Fruit fly (Drosophila melanogaster) whole organism, embryonic: ENCODE measurements around the gene CG17666.

ENCODE experiments used
- Antp ChIP-seq: fragments of 200-800 bp; sonication (Bioruptor generic); optimal IDR thresholded peaks from 3 replicates; lab custom pipeline; 2016; ENCODE audit warnings: missing biosample characterization, missing genetic modification characterization
- Awh ChIP-seq: fragments of 200-800 bp; sonication (Bioruptor generic); IDR thresholded peaks from 2 replicates; pipeline ENCODE4, ENCODE4 v1.3.6; 2022; ENCODE audit warnings: missing biosample characterization, missing genetic modification characterization
- C15 ChIP-seq: fragments of 200-800 bp; sonication (Bioruptor generic); IDR thresholded peaks from 3 replicates; pipeline ENCODE4 v1.3.6; 2022; ENCODE audit warnings: missing biosample characterization, missing genetic modification characterization
- CG10147 ChIP-seq: fragments of 200-800 bp; sonication (Bioruptor generic); optimal IDR thresholded peaks from 2 replicates; lab custom pipeline; 2019; ENCODE audit warnings: missing biosample characterization, mild to moderate bottlenecking, missing genetic modification characterization, moderate library complexity
- CG10959 ChIP-seq: fragments of 200-800 bp; sonication (Bioruptor generic); IDR thresholded peaks from 2 replicates; pipeline ENCODE4 v1.3.6; 2022; ENCODE audit warnings: missing biosample characterization, missing genetic modification characterization
- CG12236 ChIP-seq: fragments of 200-800 bp; sonication (Bioruptor generic); optimal IDR thresholded peaks from 2 replicates; lab custom pipeline; 2016; ENCODE audit warnings: missing biosample characterization, missing genetic modification characterization
- CG13775 ChIP-seq: fragments of 200-800 bp; sonication (Bioruptor generic); optimal IDR thresholded peaks from 3 replicates; lab custom pipeline; 2017; ENCODE audit warnings: missing biosample characterization, mild to moderate bottlenecking, missing genetic modification characterization
- CG14710 ChIP-seq: fragments of 200-800 bp; sonication (Bioruptor generic); optimal IDR thresholded peaks from 3 replicates; lab custom pipeline; 2019; ENCODE audit warnings: missing biosample characterization, mild to moderate bottlenecking, missing genetic modification characterization, moderate library complexity
- CG15073 ChIP-seq: fragments of 200-800 bp; sonication (Bioruptor generic); optimal IDR thresholded peaks from 2 replicates; lab custom pipeline; 2016; ENCODE audit warnings: missing biosample characterization, missing genetic modification characterization
- CG17328 ChIP-seq: fragments of 200-800 bp; sonication (Bioruptor generic); IDR thresholded peaks from 2 replicates; pipeline ENCODE4 v1.3.6; 2022; ENCODE audit warnings: missing biosample characterization, missing genetic modification characterization
- CG17385 ChIP-seq: fragments of 200-800 bp; sonication (Bioruptor generic); optimal IDR thresholded peaks from 3 replicates; lab custom pipeline; 2018; ENCODE audit warnings: missing biosample characterization, mild to moderate bottlenecking, missing genetic modification characterization
- CG2889 ChIP-seq: fragments of 200-800 bp; sonication (Bioruptor generic); IDR thresholded peaks from 3 replicates; pipeline ENCODE4 v1.3.6; 2022; ENCODE audit warnings: missing biosample characterization, missing genetic modification characterization
- CG32532 ChIP-seq: fragments of 200-800 bp; sonication (Bioruptor generic); IDR thresholded peaks from 2 replicates; pipeline ENCODE4 v1.3.6; 2022; ENCODE audit warnings: missing biosample characterization, missing genetic modification characterization
- CG6272 ChIP-seq: fragments of 200-800 bp; sonication (Bioruptor generic); IDR thresholded peaks from 2 replicates; pipeline ENCODE4 v1.3.6; 2022; ENCODE audit warnings: missing biosample characterization, missing genetic modification characterization
- CG6654 ChIP-seq: fragments of 200-800 bp; sonication (Bioruptor generic); optimal IDR thresholded peaks from 2 replicates; lab custom pipeline; 2017; ENCODE audit warnings: missing biosample characterization, mild to moderate bottlenecking, missing genetic modification characterization
- CG6791 ChIP-seq: fragments of 200-800 bp; sonication (Bioruptor generic); IDR thresholded peaks from 3 replicates; pipeline ENCODE4 v1.3.6; 2022; ENCODE audit warnings: missing biosample characterization, missing genetic modification characterization; ENCODE audit not compliant: partially characterized antibody
- CG6854 ChIP-seq: fragments of 200-800 bp; sonication (Bioruptor generic); optimal IDR thresholded peaks from 3 replicates; lab custom pipeline; 2017; ENCODE audit warnings: missing biosample characterization, mild to moderate bottlenecking, missing genetic modification characterization
- Dp ChIP-seq: fragments of 200-800 bp; sonication (Bioruptor generic); optimal IDR thresholded peaks from 2 replicates; lab custom pipeline; 2018; ENCODE audit warnings: missing biosample characterization, mild to moderate bottlenecking, missing genetic modification characterization, moderate library complexity
- Ets65A ChIP-seq: fragments of 200-800 bp; sonication (Bioruptor generic); peaks from one replicate; lab custom pipeline; 2016; ENCODE audit warnings: missing biosample characterization, missing genetic modification characterization
- HLHmδ ChIP-seq: fragments of 200-800 bp; sonication (Bioruptor generic); optimal IDR thresholded peaks from 2 replicates; lab custom pipeline; 2018; ENCODE audit warnings: missing biosample characterization, mild to moderate bottlenecking, missing genetic modification characterization, moderate library complexity
- Hmr ChIP-seq: fragments of 200-800 bp; sonication (Bioruptor generic); optimal IDR thresholded peaks from 3 replicates; lab custom pipeline; 2017; ENCODE audit warnings: mild to moderate bottlenecking, missing biosample characterization, missing genetic modification reagents, missing genetic modification characterization
- Hmx ChIP-seq: fragments of 200-800 bp; sonication (Bioruptor generic); optimal IDR thresholded peaks from 2 replicates; lab custom pipeline; 2016; ENCODE audit warnings: missing biosample characterization, missing genetic modification characterization
- Hr3 ChIP-seq: fragments of 200-800 bp; sonication (Bioruptor generic); optimal IDR thresholded peaks from 3 replicates; lab custom pipeline; 2016; ENCODE audit warnings: missing biosample characterization, missing genetic modification characterization
- Ptx1 ChIP-seq: fragments of 200-800 bp; sonication (Bioruptor generic); IDR thresholded peaks from 2 replicates; pipeline ENCODE4 v1.3.6; 2022; ENCODE audit warnings: missing biosample characterization, missing genetic modification characterization
- Six4 ChIP-seq: fragments of 200-800 bp; sonication (Bioruptor generic); optimal IDR thresholded peaks from 2 replicates; lab custom pipeline; 2016; ENCODE audit warnings: missing biosample characterization, missing genetic modification characterization
- bbx ChIP-seq: fragments of 200-800 bp; sonication (Bioruptor generic); IDR thresholded peaks from 2 replicates; pipeline ENCODE4 v1.3.6; 2022; ENCODE audit warnings: missing biosample characterization, missing genetic modification characterization; ENCODE audit not compliant: partially characterized antibody
- bcd ChIP-seq: fragments of 200-800 bp; sonication (Bioruptor generic); optimal IDR thresholded peaks from 2 replicates; lab custom pipeline; 2017; ENCODE audit warnings: missing biosample characterization, mild to moderate bottlenecking, missing genetic modification characterization
- cad ChIP-seq: fragments of >200 bp; optimal IDR thresholded peaks from 2 replicates; lab custom pipeline; 2017; ENCODE audit warnings: missing biosample characterization, missing genetic modification characterization
- dm ChIP-seq: fragments of 200-800 bp; sonication (Bioruptor generic); optimal IDR thresholded peaks from 3 replicates; lab custom pipeline; 2016; ENCODE audit warnings: missing biosample characterization, missing genetic modification characterization
- dmrt11E ChIP-seq: fragments of 200-800 bp; sonication (Bioruptor generic); optimal IDR thresholded peaks from 3 replicates; lab custom pipeline; 2018; ENCODE audit warnings: missing biosample characterization, mild to moderate bottlenecking, missing genetic modification characterization, moderate library complexity
- dpn ChIP-seq, 2 experiments: fragments of 200-800 bp; sonication (Bioruptor generic); optimal IDR thresholded peaks; 3 replicates each; lab custom pipeline; 2016; ENCODE audit warnings: missing biosample characterization in 2 of 2, missing genetic modification characterization in 2 of 2
- eve ChIP-seq, 2 experiments: fragments of >200 bp; optimal IDR thresholded peaks; 2 replicates each; lab custom pipeline; 2017; ENCODE audit warnings: missing biosample characterization in 2 of 2, missing genetic modification characterization in 2 of 2
- fd96Cb ChIP-seq: fragments of 200-800 bp; sonication (Bioruptor generic); optimal IDR thresholded peaks from 2 replicates; lab custom pipeline; 2018; ENCODE audit warnings: missing biosample characterization, mild to moderate bottlenecking, missing genetic modification characterization, moderate library complexity
- fu2 ChIP-seq: fragments of 200-800 bp; sonication (Bioruptor generic); optimal IDR thresholded peaks from 2 replicates; lab custom pipeline; 2016; ENCODE audit warnings: missing biosample characterization, missing genetic modification characterization
- gcm ChIP-seq: fragments of 200-800 bp; sonication (Bioruptor generic); optimal IDR thresholded peaks from 2 replicates; lab custom pipeline; 2019; ENCODE audit warnings: missing biosample characterization, mild to moderate bottlenecking, missing genetic modification characterization, moderate library complexity
- inv ChIP-seq: fragments of 200-800 bp; sonication (Bioruptor generic); IDR thresholded peaks from 2 replicates; pipeline ENCODE4 v1.3.6; 2022; ENCODE audit warnings: missing biosample characterization, missing genetic modification characterization; ENCODE audit not compliant: partially characterized antibody
- mirr ChIP-seq: fragments of 200-800 bp; sonication (Bioruptor generic); optimal IDR thresholded peaks from 3 replicates; lab custom pipeline; 2018; ENCODE audit warnings: missing biosample characterization, mild to moderate bottlenecking, missing genetic modification characterization
- nmo ChIP-seq: fragments of 200-800 bp; sonication (Bioruptor generic); optimal IDR thresholded peaks from 2 replicates; lab custom pipeline; 2018; ENCODE audit warnings: missing biosample characterization, mild to moderate bottlenecking, missing genetic modification characterization, moderate library complexity
- odd ChIP-seq: fragments of 200-800 bp; sonication (Bioruptor generic); optimal IDR thresholded peaks from 2 replicates; lab custom pipeline; 2017; ENCODE audit warnings: missing biosample characterization, mild to moderate bottlenecking, missing genetic modification characterization
- p53 ChIP-seq: fragments of 200-800 bp; sonication (Bioruptor generic); optimal IDR thresholded peaks from 2 replicates; lab custom pipeline; 2016; ENCODE audit warnings: missing biosample characterization, missing genetic modification characterization
- pfk ChIP-seq: fragments of 200-800 bp; sonication (Bioruptor generic); optimal IDR thresholded peaks from 2 replicates; lab custom pipeline; 2018; ENCODE audit warnings: missing biosample characterization, mild to moderate bottlenecking, missing genetic modification characterization, moderate library complexity
- prd ChIP-seq, 3 experiments: fragments of >200 bp in 2 of 3; fragments of 200-800 bp in 1 of 3; sonication (Bioruptor generic) in 1 of 3; optimal IDR thresholded peaks in 2 of 3; IDR thresholded peaks in 1 of 3; 2 replicates in 2 of 3; 3 replicates in 1 of 3; pipeline versions ENCODE4 v1.3.6 to Lab custom; 2017 to 2022; ENCODE audit warnings: missing biosample characterization in 1 of 3, missing genetic modification characterization in 1 of 3
- pzg ChIP-seq: fragments of 200-800 bp; sonication (Bioruptor generic); optimal IDR thresholded peaks from 3 replicates; lab custom pipeline; 2018; ENCODE audit warnings: missing biosample characterization, mild to moderate bottlenecking, missing genetic modification characterization, moderate library complexity
- sd ChIP-seq: fragments of 200-800 bp; sonication (Bioruptor generic); optimal IDR thresholded peaks from 3 replicates; lab custom pipeline; 2018; ENCODE audit warnings: missing biosample characterization, mild to moderate bottlenecking, missing genetic modification characterization, moderate library complexity
- sens ChIP-seq: fragments of 200-800 bp; sonication (Bioruptor generic); peaks from one replicate; lab custom pipeline; 2016; ENCODE audit warnings: missing biosample characterization, missing genetic modification characterization
- shn ChIP-seq: fragments of 200-800 bp; sonication (Bioruptor generic); optimal IDR thresholded peaks from 3 replicates; lab custom pipeline; 2016; ENCODE audit warnings: missing biosample characterization, missing genetic modification characterization
- slp2 ChIP-seq: fragments of 200-800 bp; sonication (Bioruptor generic); optimal IDR thresholded peaks from 2 replicates; lab custom pipeline; 2016; ENCODE audit warnings: missing biosample characterization, missing genetic modification characterization
- tgo ChIP-seq: fragments of 200-800 bp; sonication (Bioruptor generic); IDR thresholded peaks from 3 replicates; pipeline ENCODE4 v1.3.6; 2022; ENCODE audit warnings: missing biosample characterization, missing genetic modification characterization
- tio ChIP-seq: fragments of 200-800 bp; sonication (Bioruptor generic); optimal IDR thresholded peaks from 2 replicates; lab custom pipeline; 2017; ENCODE audit warnings: missing biosample characterization, missing genetic modification characterization, inconsistent platforms
- vfl ChIP-seq: fragments of 200-800 bp; sonication (Bioruptor generic); optimal IDR thresholded peaks from 2 replicates; lab custom pipeline; 2016; ENCODE audit warnings: missing biosample characterization, missing genetic modification characterization

Gene CG17666

dm6 chr3L:12831290-12831952 lies 50.3 kb downstream of the CG17666 start (continued):
- TF ChIP-seq Hr3 = peak; percentile 48
- peak; percentile 25 for TF ChIP-seq CG10147 (GFP tag; lab: Kevin White, UChicago)
- peak; percentile 67 for TF ChIP-seq Ptx1 (GFP tag; lab: Robert Waterston, UW)
- TF ChIP-seq cad (GFP tag; lab: Kevin White, UChicago) = no peak
- no peak for TF ChIP-seq odd (GFP tag; lab: Kevin White, UChicago)
- TF ChIP-seq Hmr (GFP tag; lab: Kevin White, UChicago) = peak; percentile 70
- peak; percentile 37 for TF ChIP-seq Antp (GFP tag; lab: Kevin White, UChicago)
- TF ChIP-seq p53 = no peak
- TF ChIP-seq fu2 = peak; percentile 56
- TF ChIP-seq eve (GFP tag; optimal IDR thresholded peaks at IDR 0.05; lab: Kevin White, UChicago) = peak in 1 of 2 experiments; percentile 68
- TF ChIP-seq fd96Cb (tag; lab: Kevin White, UChicago) = peak; percentile 13
- no peak for TF ChIP-seq C15 (GFP tag; lab: Robert Waterston, UW)
- peak; percentile 33 for TF ChIP-seq CG17385 (GFP tag; lab: Kevin White, UChicago)
- no peak for TF ChIP-seq pzg
- TF ChIP-seq sens (GFP tag; lab: Kevin White, UChicago) = peak; percentile 81
- TF ChIP-seq dpn (GFP tag; optimal IDR thresholded peaks at IDR 0.05; lab: Kevin White, UChicago) = peak; percentile 44 to 51
- TF ChIP-seq CG6791 (GFP tag; lab: Robert Waterston, UW) = no peak
- TF ChIP-seq CG12236 = no peak
- no peak for TF ChIP-seq Dp
- TF ChIP-seq tgo (GFP tag; lab: Robert Waterston, UW) = peak; percentile 50
- no peak for TF ChIP-seq prd (optimal IDR thresholded peaks at IDR 0.05; lab: Kevin White, UChicago)
- TF ChIP-seq prd (GFP tag; IDR thresholded peaks at IDR 0.05; lab: Robert Waterston, UW) = peak; percentile 74; the same call in 2 of the 3 replicates
- peak; percentile 38 for TF ChIP-seq slp2 (GFP tag; lab: Kevin White, UChicago)
- no peak for TF ChIP-seq CG10959 (GFP tag; lab: Robert Waterston, UW)
- TF ChIP-seq CG2889 (GFP tag; lab: Robert Waterston, UW) = no peak; the same call in 1 of the 3 replicates
- TF ChIP-seq CG6654 (GFP tag; lab: Kevin White, UChicago) = peak; percentile 34
- TF ChIP-seq mirr (GFP tag; lab: Kevin White, UChicago) = no peak
- no peak for TF ChIP-seq inv (GFP tag; lab: Robert Waterston, UW)
- TF ChIP-seq CG32532 (GFP tag; lab: Robert Waterston, UW) = peak; percentile 61; the same call in 1 of the 2 replicates
- peak; percentile 19 for TF ChIP-seq CG6854 (GFP tag; lab: Kevin White, UChicago)
- TF ChIP-seq Ets65A = peak; percentile 76
- no peak; the same call in 1 of the 2 replicates for TF ChIP-seq CG6272 (GFP tag; lab: Robert Waterston, UW)
- TF ChIP-seq bbx (GFP tag; lab: Robert Waterston, UW) = no peak
- no peak for TF ChIP-seq CG15073
- no peak for TF ChIP-seq dm (GFP tag; lab: Kevin White, UChicago)
- no peak for TF ChIP-seq HLHmδ (GFP tag; lab: Kevin White, UChicago)
- peak; percentile 18 for TF ChIP-seq dmrt11E (tag; lab: Kevin White, UChicago)
- TF ChIP-seq Six4 = peak; percentile 19
- peak; percentile 57 for TF ChIP-seq CG13775 (GFP tag; lab: Kevin White, UChicago)
- TF ChIP-seq CG17328 (GFP tag; lab: Robert Waterston, UW) = peak; percentile 58
- peak; percentile 53 for TF ChIP-seq nmo
- TF ChIP-seq CG14710 = no peak
- TF ChIP-seq sd (tag; lab: Kevin White, UChicago) = no peak
- TF ChIP-seq gcm = peak; percentile 20
- no peak for TF ChIP-seq pfk (GFP tag; lab: Kevin White, UChicago)
- peak; percentile 26 for TF ChIP-seq tio
- peak; percentile 43; the same call in 1 of the 2 replicates for TF ChIP-seq Awh (GFP tag; lab: Robert Waterston, UW)
- no peak for TF ChIP-seq Hmx (GFP tag; lab: Kevin White, UChicago)
- no peak for TF ChIP-seq shn (GFP tag; lab: Kevin White, UChicago)
- TF ChIP-seq vfl (GFP tag; lab: Kevin White, UChicago) = no peak
- peak; percentile 48 for TF ChIP-seq bcd (GFP tag; lab: Kevin White, UChicago)
